Fruit fly (Drosophila melanogaster) whole organism, embryonic: Measurements from ENCODE around the gene CG10300.

Experiments
- Asciz ChIP-seq: fragments of 200-800 bp; sonication (Bioruptor generic); optimal IDR thresholded peaks from 2 replicates; lab custom pipeline; 2017; ENCODE audit warnings: missing biosample characterization, mild to moderate bottlenecking, missing genetic modification characterization, missing genetic modification reagents
- B-H2 ChIP-seq: fragments of 200-800 bp; sonication (Bioruptor generic); optimal IDR thresholded peaks from 2 replicates; lab custom pipeline; 2018; ENCODE audit warnings: missing biosample characterization, mild to moderate bottlenecking, missing genetic modification characterization
- Blimp-1 ChIP-seq: fragments of 200-800 bp; sonication (Bioruptor generic); optimal IDR thresholded peaks from 3 replicates; lab custom pipeline; 2018; ENCODE audit warnings: missing biosample characterization, missing genetic modification characterization, mild to moderate bottlenecking, moderate library complexity, missing genetic modification reagents
- BtbVII ChIP-seq: fragments of 200-800 bp; sonication (Bioruptor generic); optimal IDR thresholded peaks from 3 replicates; lab custom pipeline; 2017; ENCODE audit warnings: missing biosample characterization, mild to moderate bottlenecking, missing genetic modification characterization
- CG10431 ChIP-seq: fragments of 200-800 bp; sonication (Bioruptor generic); optimal IDR thresholded peaks from 3 replicates; lab custom pipeline; 2018; ENCODE audit warnings: missing biosample characterization, mild to moderate bottlenecking, missing genetic modification characterization
- CG10543 ChIP-seq: fragments of 200-800 bp; sonication (Bioruptor generic); optimal IDR thresholded peaks from 3 replicates; lab custom pipeline; 2017; ENCODE audit warnings: missing biosample characterization, mild to moderate bottlenecking, missing genetic modification characterization, moderate library complexity
- CG12104 ChIP-seq: fragments of 200-800 bp; sonication (Bioruptor generic); optimal IDR thresholded peaks from 3 replicates; lab custom pipeline; 2016; ENCODE audit warnings: missing biosample characterization, missing genetic modification characterization
- CG12299 ChIP-seq: fragments of 200-800 bp; sonication (Bioruptor generic); optimal IDR thresholded peaks from 2 replicates; lab custom pipeline; 2018; ENCODE audit warnings: missing biosample characterization, mild to moderate bottlenecking, missing genetic modification characterization
- CG12744 ChIP-seq: fragments of 200-800 bp; sonication (Bioruptor generic); optimal IDR thresholded peaks from 2 replicates; lab custom pipeline; 2016; ENCODE audit warnings: missing biosample characterization, missing genetic modification characterization
- CG12769 ChIP-seq: fragments of 200-800 bp; sonication (Bioruptor generic); optimal IDR thresholded peaks from 2 replicates; lab custom pipeline; 2019; ENCODE audit warnings: missing biosample characterization, mild to moderate bottlenecking, missing genetic modification characterization, moderate library complexity
- CG13894 ChIP-seq: fragments of 200-800 bp; sonication (Bioruptor generic); optimal IDR thresholded peaks from 3 replicates; lab custom pipeline; 2018; ENCODE audit warnings: missing biosample characterization, mild to moderate bottlenecking, missing genetic modification characterization, moderate library complexity
- CG14050 ChIP-seq: fragments of 200-800 bp; sonication (Bioruptor generic); IDR thresholded peaks from 3 replicates; pipeline ENCODE4 v1.3.6; 2022; ENCODE audit warnings: missing biosample characterization, missing genetic modification characterization
- CG1647 ChIP-seq: fragments of 200-800 bp; sonication (Bioruptor generic); optimal IDR thresholded peaks from 3 replicates; lab custom pipeline; 2016; ENCODE audit warnings: missing biosample characterization, missing genetic modification characterization
- CG34376 ChIP-seq: fragments of 200-800 bp; sonication (Bioruptor generic); optimal IDR thresholded peaks from 2 replicates; lab custom pipeline; 2018; ENCODE audit warnings: missing biosample characterization, mild to moderate bottlenecking, missing genetic modification characterization
- CG4328 ChIP-seq: fragments of 200-800 bp; sonication (Bioruptor generic); optimal IDR thresholded peaks from 3 replicates; lab custom pipeline; 2017; ENCODE audit warnings: missing biosample characterization, missing genetic modification reagents, missing genetic modification characterization
- CG5180 ChIP-seq: fragments of 200-800 bp; sonication (Bioruptor generic); optimal IDR thresholded peaks from 3 replicates; lab custom pipeline; 2017; ENCODE audit warnings: missing biosample characterization, missing genetic modification characterization, mild to moderate bottlenecking, moderate library complexity, missing genetic modification reagents
- CG8290 ChIP-seq, 3 experiments: fragments of 200-800 bp; sonication (Bioruptor generic); optimal IDR thresholded peaks; 2 replicates each; lab custom pipeline; 2016 to 2019; ENCODE audit warnings: missing biosample characterization in 3 of 3, missing genetic modification characterization in 3 of 3, mild to moderate bottlenecking in 2 of 3, moderate library complexity in 1 of 3
- CG9727 ChIP-seq: fragments of 200-800 bp; sonication (Bioruptor generic); optimal IDR thresholded peaks from 3 replicates; lab custom pipeline; 2017; ENCODE audit warnings: missing biosample characterization, mild to moderate bottlenecking, missing genetic modification characterization
- CrebB ChIP-seq: fragments of 200-800 bp; sonication (Bioruptor generic); optimal IDR thresholded peaks from 3 replicates; lab custom pipeline; 2018; ENCODE audit warnings: missing biosample characterization, mild to moderate bottlenecking, missing genetic modification characterization
- Deaf1 ChIP-seq: fragments of 200-800 bp; optimal IDR thresholded peaks from 3 replicates; lab custom pipeline; 2019; ENCODE audit warnings: missing biosample characterization, mild to moderate bottlenecking, missing genetic modification characterization, moderate library complexity
- Dek ChIP-seq: fragments of 200-800 bp; sonication (Bioruptor generic); optimal IDR thresholded peaks from 3 replicates; lab custom pipeline; 2019; ENCODE audit warnings: missing biosample characterization, mild to moderate bottlenecking, missing genetic modification characterization, moderate library complexity
- Fer1 ChIP-seq: fragments of 200-800 bp; sonication (Bioruptor generic); optimal IDR thresholded peaks from 2 replicates; lab custom pipeline; 2017; ENCODE audit warnings: missing biosample characterization, mild to moderate bottlenecking, missing genetic modification characterization
- HLH3B ChIP-seq: fragments of 200-800 bp; sonication (Bioruptor generic); IDR thresholded peaks from 2 replicates; pipeline ENCODE4 v1.3.6; 2022; ENCODE audit warnings: missing biosample characterization, missing genetic modification characterization
- Hey ChIP-seq: fragments of 200-800 bp; sonication (Bioruptor generic); optimal IDR thresholded peaks from 3 replicates; lab custom pipeline; 2018; ENCODE audit warnings: missing biosample characterization, mild to moderate bottlenecking, missing genetic modification characterization
- HmgZ ChIP-seq: fragments of 200-800 bp; sonication (Bioruptor generic); optimal IDR thresholded peaks from 2 replicates; lab custom pipeline; 2018; ENCODE audit warnings: missing biosample characterization, mild to moderate bottlenecking, missing genetic modification characterization
- MBD-R2 ChIP-seq: fragments of 200-800 bp; sonication (Bioruptor generic); IDR thresholded peaks from 2 replicates; pipeline ENCODE4 v1.3.6; 2022; ENCODE audit warnings: missing biosample characterization, missing genetic modification characterization
- Med ChIP-seq: fragments of 200-800 bp; sonication (Bioruptor generic); peaks from one replicate; lab custom pipeline; 2016; ENCODE audit warnings: missing biosample characterization, missing genetic modification characterization, mild to moderate bottlenecking, inconsistent platforms, moderate library complexity
- Nf-YC ChIP-seq: fragments of 200-800 bp; optimal IDR thresholded peaks from 3 replicates; lab custom pipeline; 2019; ENCODE audit warnings: missing biosample characterization, mild to moderate bottlenecking, missing genetic modification characterization, moderate library complexity
- NfI ChIP-seq: fragments of 200-800 bp; sonication (Bioruptor generic); optimal IDR thresholded peaks from 3 replicates; lab custom pipeline; 2018; ENCODE audit warnings: missing biosample characterization, mild to moderate bottlenecking, missing genetic modification characterization, moderate library complexity
- Pdp1 ChIP-seq, 2 experiments: fragments of 200-800 bp; sonication (Bioruptor generic); optimal IDR thresholded peaks; 3 replicates each; lab custom pipeline; 2016; ENCODE audit warnings: missing biosample characterization in 2 of 2, missing genetic modification characterization in 2 of 2, mild to moderate bottlenecking in 1 of 2, moderate library complexity in 1 of 2
- Sox100B ChIP-seq: fragments of 200-800 bp; sonication (Bioruptor generic); optimal IDR thresholded peaks from 3 replicates; lab custom pipeline; 2018; ENCODE audit warnings: missing biosample characterization, mild to moderate bottlenecking, missing genetic modification characterization
- ase ChIP-seq: fragments of 200-800 bp; sonication (Bioruptor generic); IDR thresholded peaks from 3 replicates; pipeline ENCODE4 v1.3.6; 2022; ENCODE audit warnings: missing biosample characterization, missing genetic modification characterization
- cad ChIP-seq: fragments of >200 bp; optimal IDR thresholded peaks from 2 replicates; lab custom pipeline; 2017; ENCODE audit warnings: missing biosample characterization, missing genetic modification characterization
- cg ChIP-seq: fragments of 200-800 bp; sonication (Bioruptor generic); optimal IDR thresholded peaks from 3 replicates; lab custom pipeline; 2019; ENCODE audit warnings: missing biosample characterization, mild to moderate bottlenecking, missing genetic modification characterization, moderate library complexity
- ci ChIP-seq: fragments of 200-800 bp; sonication (Bioruptor generic); IDR thresholded peaks from 3 replicates; pipeline ENCODE4 v1.3.6; 2022; ENCODE audit warnings: missing biosample characterization, missing genetic modification characterization
- cwo ChIP-seq: fragments of 200-800 bp; sonication (Bioruptor generic); optimal IDR thresholded peaks from 3 replicates; lab custom pipeline; 2017; ENCODE audit warnings: missing biosample characterization, missing genetic modification characterization, mild to moderate bottlenecking, moderate library complexity, missing genetic modification reagents
- ewg ChIP-seq: fragments of 200-800 bp; sonication (Bioruptor generic); optimal IDR thresholded peaks from 3 replicates; lab custom pipeline; 2017; ENCODE audit warnings: mild to moderate bottlenecking, missing biosample characterization, missing genetic modification reagents, missing genetic modification characterization
- ftz-f1 ChIP-seq: fragments of 200-800 bp; sonication (Bioruptor generic); optimal IDR thresholded peaks from 2 replicates; lab custom pipeline; 2016; ENCODE audit warnings: missing biosample characterization, missing genetic modification characterization
- gt ChIP-seq: fragments of 200-800 bp; sonication (Bioruptor generic); IDR thresholded peaks from 2 replicates; pipeline ENCODE4 v1.3.6; 2022; ENCODE audit warnings: missing biosample characterization, missing genetic modification characterization
- lbe ChIP-seq: fragments of 200-800 bp; sonication (Bioruptor generic); optimal IDR thresholded peaks from 2 replicates; lab custom pipeline; 2016; ENCODE audit warnings: missing biosample characterization, mild to moderate bottlenecking, missing genetic modification characterization
- lilli ChIP-seq: fragments of 200-800 bp; sonication (Bioruptor generic); optimal IDR thresholded peaks from 3 replicates; lab custom pipeline; 2016; ENCODE audit warnings: missing biosample characterization, missing genetic modification characterization
- org-1 ChIP-seq: fragments of 200-800 bp; sonication (Bioruptor generic); optimal IDR thresholded peaks from 2 replicates; lab custom pipeline; 2017; ENCODE audit warnings: missing biosample characterization, missing genetic modification characterization
- pfk ChIP-seq: fragments of 200-800 bp; sonication (Bioruptor generic); optimal IDR thresholded peaks from 2 replicates; lab custom pipeline; 2018; ENCODE audit warnings: missing biosample characterization, mild to moderate bottlenecking, missing genetic modification characterization, moderate library complexity
- scrt ChIP-seq: fragments of 200-800 bp; sonication (Bioruptor generic); optimal IDR thresholded peaks from 2 replicates; lab custom pipeline; 2018; ENCODE audit warnings: missing biosample characterization, mild to moderate bottlenecking, missing genetic modification characterization, moderate library complexity
- sd ChIP-seq: fragments of 200-800 bp; sonication (Bioruptor generic); optimal IDR thresholded peaks from 3 replicates; lab custom pipeline; 2018; ENCODE audit warnings: missing biosample characterization, mild to moderate bottlenecking, missing genetic modification characterization, moderate library complexity
- so ChIP-seq: fragments of 200-800 bp; sonication (Bioruptor generic); IDR thresholded peaks from 3 replicates; pipeline ENCODE4 v1.3.6; 2022; ENCODE audit warnings: missing biosample characterization, missing genetic modification characterization
- sob ChIP-seq: fragments of 200-800 bp; sonication (Bioruptor generic); IDR thresholded peaks from 2 replicates; pipeline ENCODE4 v1.3.6; 2022; ENCODE audit warnings: missing biosample characterization, missing genetic modification characterization
- sug ChIP-seq: fragments of 200-800 bp; optimal IDR thresholded peaks from 2 replicates; lab custom pipeline; 2019; ENCODE audit warnings: missing biosample characterization, mild to moderate bottlenecking, missing genetic modification characterization, moderate library complexity

The CG10300 gene

dm6 chr3R:23725711-23726349 is 14.5 kb downstream of the CG10300 start (continued):
- TF ChIP-seq Nf-YC (tag; lab: Kevin White, UChicago) (peak; percentile 14), CrebB (tag; lab: Kevin White, UChicago) (peak; percentile 32), B-H2 (GFP tag; lab: Kevin White, UChicago) (peak; percentile 66), CG1647 (GFP tag; lab: Kevin White, UChicago) (no peak), CG12299 (tag; lab: Kevin White, UChicago) (peak; percentile 30), MBD-R2 (GFP tag; lab: Robert Waterston, UW) (peak; percentile 20; the same call in 1 of the 2 replicates), CG14050 (GFP tag; lab: Robert Waterston, UW) (no peak), gt (GFP tag; lab: Robert Waterston, UW) (no peak), Sox100B (GFP tag; lab: Kevin White, UChicago) (peak; percentile 11), Blimp-1 (GFP tag; lab: Kevin White, UChicago) (peak; percentile 11), Asciz (GFP tag; lab: Kevin White, UChicago) (peak; percentile 45), Dek (peak; percentile 2), CG34376 (GFP tag; lab: Kevin White, UChicago) (peak; percentile 78), sob (peak; percentile 63; the same call in 1 of the 2 replicates), cwo (GFP tag; lab: Kevin White, UChicago) (peak; percentile 49), cg (peak; percentile 44), ftz-f1 (GFP tag; lab: Kevin White, UChicago) (peak; percentile 71), CG12104 (GFP tag; lab: Kevin White, UChicago) (peak; percentile 14), so (GFP tag; lab: Robert Waterston, UW) (0 out of 3 replicates have a peak, but pooled peaks have one; percentile 9), ci (GFP tag; lab: Robert Waterston, UW) (peak; percentile 50; the same call in 2 of the 3 replicates), CG4328 (GFP tag; lab: Kevin White, UChicago) (peak; percentile 34), HmgZ (tag; lab: Kevin White, UChicago) (peak; percentile 68), CG5180 (peak; percentile 36), NfI (GFP tag; lab: Kevin White, UChicago) (no peak), Fer1 (GFP tag; lab: Kevin White, UChicago) (peak; percentile 60), Deaf1 (tag; lab: Kevin White, UChicago) (peak; percentile 67), sug (tag; lab: Kevin White, UChicago) (peak; percentile 81), scrt (GFP tag; lab: Kevin White, UChicago) (peak; percentile 19), org-1 (GFP tag; lab: Kevin White, UChicago) (peak; percentile 14), lbe (GFP tag; lab: Kevin White, UChicago) (peak; percentile 17), HLH3B (0 out of 2 replicates have a peak, but pooled peaks have one; percentile 21), BtbVII (GFP tag; lab: Kevin White, UChicago) (peak; percentile 50), lilli (GFP tag; lab: Kevin White, UChicago) (no peak), CG9727 (peak; percentile 13), CG10431 (peak; percentile 52), CG8290 (GFP tag; optimal IDR thresholded peaks at IDR 0.05; lab: Kevin White, UChicago) (no peak), CG8290 (tag; optimal IDR thresholded peaks at IDR 0.05; lab: Kevin White, UChicago) (peak in 1 of 2 experiments; percentile 65), CG12769 (peak; percentile 55), CG10543 (GFP tag; lab: Kevin White, UChicago) (peak; percentile 86), Med (GFP tag; lab: Kevin White, UChicago) (peak; percentile 72), Pdp1 (GFP tag; optimal IDR thresholded peaks at IDR 0.05; lab: Kevin White, UChicago) (peak in 1 of 2 experiments; percentile 51), cad (GFP tag; lab: Kevin White, UChicago) (no peak), CG12744 (GFP tag; lab: Kevin White, UChicago) (peak; percentile 30), Hey (tag; lab: Kevin White, UChicago) (peak; percentile 41), sd (tag; lab: Kevin White, UChicago) (peak; percentile 61), CG13894 (tag; lab: Kevin White, UChicago) (peak; percentile 93), ase (no peak), ewg (GFP tag; lab: Kevin White, UChicago) (no peak), pfk (peak; percentile 34)
